Worm (Caenorhabditis elegans) whole organism, late embryonic: Measurements from ENCODE around the gene srbc-66.

Source experiments
- C38D4.7 ChIP-seq: fragments of 200-800 bp; sonication (Bioruptor generic); optimal IDR thresholded peaks from 2 replicates; lab custom pipeline; 2018; ENCODE audit warnings: mild to moderate bottlenecking, missing genetic modification characterization, moderate library complexity, missing compliant biosample characterization
- Y22D7AL.16 ChIP-seq: sonication (generic microtip); optimal IDR thresholded peaks from 2 replicates; lab custom pipeline; 2016; ENCODE audit warnings: missing genetic modification characterization, missing compliant biosample characterization
- ahr-1 ChIP-seq: sonication (generic microtip); optimal IDR thresholded peaks from 2 replicates; lab custom pipeline; 2016; ENCODE audit warnings: missing genetic modification characterization, missing compliant biosample characterization
- ama-1 ChIP-seq: fragments of 150-350 bp; optimal IDR thresholded peaks from 2 replicates; lab custom pipeline; 2014
- ceh-18 ChIP-seq: sonication (generic microtip); optimal IDR thresholded peaks from 2 replicates; lab custom pipeline; 2016; ENCODE audit warnings: missing genetic modification characterization, missing compliant biosample characterization
- ceh-19 ChIP-seq: fragments of 200-800 bp; sonication (Bioruptor generic); optimal IDR thresholded peaks from 2 replicates; lab custom pipeline; 2018; ENCODE audit warnings: mild to moderate bottlenecking, missing genetic modification characterization, missing compliant biosample characterization
- ceh-2 ChIP-seq: sonication (generic microtip); optimal IDR thresholded peaks from 2 replicates; lab custom pipeline; 2016; ENCODE audit warnings: missing genotype, missing genetic modification characterization, missing compliant biosample characterization
- ceh-22 ChIP-seq: sonication (generic microtip); optimal IDR thresholded peaks from 2 replicates; lab custom pipeline; 2017; ENCODE audit warnings: missing biosample characterization, missing genetic modification characterization
- ceh-34 ChIP-seq: sonication (generic microtip); optimal IDR thresholded peaks from 2 replicates; lab custom pipeline; 2016; ENCODE audit warnings: mild to moderate bottlenecking, missing genetic modification characterization, missing compliant biosample characterization
- ceh-45 ChIP-seq: fragments of 200-800 bp; sonication (Bioruptor generic); IDR thresholded peaks from 2 replicates; pipeline ENCODE4 v1.3.6; 2022; ENCODE audit warnings: missing genetic modification reagents, missing genetic modification characterization, missing compliant biosample characterization
- ceh-6 ChIP-seq: fragments of 200-800 bp; sonication (Bioruptor generic); optimal IDR thresholded peaks from 2 replicates; lab custom pipeline; 2018; ENCODE audit warnings: mild to moderate bottlenecking, missing genetic modification characterization, missing compliant biosample characterization
- ceh-9 ChIP-seq: sonication (generic microtip); optimal IDR thresholded peaks from 2 replicates; lab custom pipeline; 2016; ENCODE audit warnings: mild to moderate bottlenecking, missing genetic modification characterization, inconsistent platforms, missing compliant biosample characterization
- elt-2 ChIP-seq: sonication (generic microtip); optimal IDR thresholded peaks from 2 replicates; lab custom pipeline; 2016; ENCODE audit warnings: missing genetic modification reagents, missing genetic modification characterization, missing compliant biosample characterization
- ets-4 ChIP-seq: sonication (generic microtip); optimal IDR thresholded peaks from 2 replicates; lab custom pipeline; 2016; ENCODE audit warnings: missing genetic modification characterization, missing compliant biosample characterization
- eyg-1 ChIP-seq: sonication (generic microtip); optimal IDR thresholded peaks from 2 replicates; lab custom pipeline; 2016; ENCODE audit warnings: missing genotype, missing genetic modification characterization, missing compliant biosample characterization
- fax-1 ChIP-seq: sonication (generic microtip); optimal IDR thresholded peaks from 2 replicates; lab custom pipeline; 2016; ENCODE audit warnings: missing genotype, missing genetic modification characterization, missing compliant biosample characterization
- fkh-10 ChIP-seq: fragments of 150-350 bp; optimal IDR thresholded peaks from 2 replicates; lab custom pipeline; 2014; ENCODE audit warnings: missing biosample characterization, missing genetic modification reagents, missing genetic modification characterization
- fkh-6 ChIP-seq: sonication (generic microtip); optimal IDR thresholded peaks from 2 replicates; lab custom pipeline; 2016; ENCODE audit warnings: missing genetic modification characterization, missing compliant biosample characterization
- hlh-13 ChIP-seq: fragments of 200-800 bp; sonication (Bioruptor generic); optimal IDR thresholded peaks from 2 replicates; lab custom pipeline; 2018; ENCODE audit warnings: mild to moderate bottlenecking, missing genetic modification characterization, missing compliant biosample characterization
- hlh-15 ChIP-seq: sonication (generic microtip); optimal IDR thresholded peaks from 2 replicates; lab custom pipeline; 2016; ENCODE audit warnings: missing genetic modification characterization, missing compliant biosample characterization
- lim-6 ChIP-seq: sonication (generic microtip); optimal IDR thresholded peaks from 2 replicates; lab custom pipeline; 2016; ENCODE audit warnings: missing genetic modification characterization, missing compliant biosample characterization
- lin-11 ChIP-seq: fragments of 200-800 bp; sonication (Bioruptor generic); optimal IDR thresholded peaks from 2 replicates; lab custom pipeline; 2018; ENCODE audit warnings: mild to moderate bottlenecking, missing genetic modification characterization, missing compliant biosample characterization
- madf-2 ChIP-seq: sonication (generic microtip); optimal IDR thresholded peaks from 2 replicates; lab custom pipeline; 2017; ENCODE audit warnings: missing genetic modification characterization, missing compliant biosample characterization
- nfya-1 ChIP-seq: sonication (generic microtip); optimal IDR thresholded peaks from 2 replicates; lab custom pipeline; 2017; ENCODE audit warnings: missing genetic modification characterization, mild to moderate bottlenecking, missing compliant biosample characterization, antibody characterized with exemption, moderate library complexity
- nhr-11 ChIP-seq: fragments of 150-350 bp; optimal IDR thresholded peaks from 2 replicates; lab custom pipeline; 2014; ENCODE audit warnings: missing biosample characterization, missing genetic modification characterization
- nhr-232 ChIP-seq: sonication (generic microtip); optimal IDR thresholded peaks from 2 replicates; lab custom pipeline; 2016; ENCODE audit warnings: missing genetic modification characterization, missing compliant biosample characterization
- odd-2 ChIP-seq: sonication (generic microtip); optimal IDR thresholded peaks from 2 replicates; lab custom pipeline; 2017; ENCODE audit warnings: antibody characterized with exemption, mild to moderate bottlenecking, missing genetic modification characterization, missing compliant biosample characterization
- pag-3 ChIP-seq: sonication (generic microtip); optimal IDR thresholded peaks from 2 replicates; lab custom pipeline; 2016; ENCODE audit warnings: missing compliant biosample characterization, missing genetic modification characterization, borderline replicate concordance
- pat-9 ChIP-seq: fragments of 200-800 bp; sonication (Bioruptor generic); optimal IDR thresholded peaks from 2 replicates; lab custom pipeline; 2018; ENCODE audit warnings: mild to moderate bottlenecking, missing genetic modification characterization, moderate library complexity, missing compliant biosample characterization
- pha-2 ChIP-seq: sonication (generic microtip); optimal IDR thresholded peaks from 2 replicates; lab custom pipeline; 2017; ENCODE audit warnings: mild to moderate bottlenecking, missing genetic modification characterization, missing compliant biosample characterization
- pqm-1 ChIP-seq: sonication (generic microtip); optimal IDR thresholded peaks from 2 replicates; lab custom pipeline; 2016; ENCODE audit warnings: missing genetic modification characterization, missing compliant biosample characterization
- pros-1 ChIP-seq: fragments of 150-350 bp; optimal IDR thresholded peaks from 2 replicates; lab custom pipeline; 2014; ENCODE audit warnings: missing biosample characterization, missing genetic modification reagents, missing genetic modification characterization
- sdc-2 ChIP-seq: sonication (generic microtip); optimal IDR thresholded peaks from 2 replicates; lab custom pipeline; 2016; ENCODE audit warnings: missing genotype, missing genetic modification characterization, missing compliant biosample characterization
- sox-4 ChIP-seq: sonication (generic microtip); optimal IDR thresholded peaks from 2 replicates; lab custom pipeline; 2017; ENCODE audit warnings: mild to moderate bottlenecking, missing genetic modification characterization, inconsistent platforms, missing compliant biosample characterization
- tbx-2 ChIP-seq: sonication (generic microtip); optimal IDR thresholded peaks from 2 replicates; lab custom pipeline; 2016; ENCODE audit warnings: missing genetic modification characterization, missing compliant biosample characterization
- ttx-3 ChIP-seq: sonication (generic microtip); optimal IDR thresholded peaks from 2 replicates; lab custom pipeline; 2016; ENCODE audit warnings: missing genetic modification reagents, missing genetic modification characterization, missing compliant biosample characterization
- unc-3 ChIP-seq, 2 experiments: fragments of 200-800 bp in 1 of 2; sonication (Bioruptor generic) in 1 of 2; sonication (generic microtip) in 1 of 2; conservative IDR thresholded peaks in 1 of 2; optimal IDR thresholded peaks in 1 of 2; 2 replicates each; pipeline versions ENCODE4 v1.3.6 to Lab custom; 2016 to 2022; ENCODE audit warnings: missing compliant biosample characterization in 2 of 2, missing genetic modification characterization in 2 of 2, missing genetic modification reagents in 1 of 2

The srbc-66 gene

DNA sequence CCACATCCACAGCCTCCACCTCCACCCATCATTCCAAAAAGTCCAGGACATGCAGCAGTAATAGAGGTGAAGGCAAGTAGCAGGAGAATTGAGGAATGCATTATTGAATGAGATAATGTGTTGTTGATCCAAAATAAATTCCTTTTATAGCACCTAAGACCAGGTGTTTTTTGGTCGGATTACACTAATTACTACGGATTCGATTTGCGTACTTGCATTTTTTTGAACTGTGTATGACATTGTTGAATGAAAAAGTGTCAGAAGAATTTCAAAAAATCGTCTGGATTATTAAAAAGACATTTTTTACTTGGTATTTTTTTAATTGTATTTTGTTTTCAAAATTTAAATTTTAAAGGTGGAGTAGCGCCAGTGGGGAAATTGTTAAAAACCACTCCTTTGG is 21.3 kb downstream of the srbc-66 start, which contains the start of gene grl-28:
Gene grl-28, minus strand, starts transcription at position 101 of the 400 bp plus-strand sequence.
- no peak for TF ChIP-seq ceh-34
- no peak for TF ChIP-seq elt-2
- TF ChIP-seq hlh-13: no peak
- TF ChIP-seq nhr-11 (tag; lab: Kevin White, UChicago): no peak
- TF ChIP-seq ets-4 (tag; lab: Kevin White, UChicago): no peak
- TF ChIP-seq pqm-1 (tag; lab: Kevin White, UChicago): no peak
- no peak for TF ChIP-seq pat-9 (tag; lab: Kevin White, UChicago)
- no peak for TF ChIP-seq ceh-18 (tag; lab: Kevin White, UChicago)
- TF ChIP-seq pha-2 (tag; lab: Kevin White, UChicago): no peak
- no peak for TF ChIP-seq ahr-1
- TF ChIP-seq ttx-3: no peak
- no peak for TF ChIP-seq pag-3 (tag; lab: Kevin White, UChicago)
- TF ChIP-seq ceh-22 (tag; lab: Kevin White, UChicago): no peak
- no peak for TF ChIP-seq sox-4 (tag; lab: Kevin White, UChicago)
- TF ChIP-seq madf-2 (tag; lab: Kevin White, UChicago): no peak
- TF ChIP-seq tbx-2 (tag; lab: Kevin White, UChicago): no peak
- TF ChIP-seq fkh-10 (GFP tag; lab: Kevin White, UChicago): no peak
- no peak for TF ChIP-seq eyg-1 (tag; lab: Kevin White, UChicago)
- no peak for TF ChIP-seq lim-6 (tag; lab: Kevin White, UChicago)
- TF ChIP-seq hlh-15 (tag; lab: Kevin White, UChicago): no peak

DNA sequence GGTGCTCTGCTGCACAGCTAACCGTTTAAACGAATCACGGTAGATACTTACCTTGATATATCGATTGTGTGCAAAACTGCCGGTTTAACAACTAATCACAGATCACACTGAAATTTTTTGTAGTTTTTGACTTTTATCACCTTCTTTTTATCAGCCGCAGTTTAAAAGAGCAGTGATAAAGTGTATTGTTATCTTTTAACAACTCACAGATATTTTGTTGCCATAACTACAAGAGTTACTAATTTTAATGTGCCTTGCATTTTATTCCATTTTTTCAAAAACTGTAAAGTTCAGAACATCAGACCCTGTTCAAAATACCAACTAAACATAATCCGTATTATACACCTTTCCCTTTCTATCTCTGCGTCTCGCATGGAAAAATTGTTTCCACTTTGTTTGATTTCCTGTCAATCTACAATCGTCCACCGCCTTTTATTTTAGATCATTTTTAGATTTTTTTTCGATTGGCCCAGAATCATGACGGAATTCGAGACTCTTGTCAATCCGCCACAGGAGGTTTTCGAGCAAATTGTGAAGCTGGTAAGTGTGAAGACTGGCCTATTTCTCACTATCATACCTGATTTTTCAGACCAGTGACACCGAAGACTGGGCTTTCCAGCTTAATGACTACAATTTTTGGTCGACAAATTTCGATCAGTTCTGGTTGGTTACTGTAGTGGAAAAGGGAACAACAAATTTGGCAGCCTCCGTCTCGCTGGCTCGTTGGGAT is 22.4 kb downstream of the srbc-66 start, which contains the start of gene T24A6.20:
Gene T24A6.20, plus strand, starts transcription at position 395 of the 730 bp plus-strand sequence.
- TF ChIP-seq lin-11 (tag; lab: Kevin White, UChicago) (no peak), elt-2 (peak; percentile 86), ama-1 (lab: Kevin White, UChicago) (no peak), ceh-6 (no peak), pros-1 (no peak), nfya-1 (no peak), unc-3 (GFP tag; conservative IDR thresholded peaks at IDR 0.05; lab: Robert Waterston, UW) (no peak), unc-3 (tag; optimal IDR thresholded peaks at IDR 0.05; lab: Kevin White, UChicago) (no peak)

DNA sequence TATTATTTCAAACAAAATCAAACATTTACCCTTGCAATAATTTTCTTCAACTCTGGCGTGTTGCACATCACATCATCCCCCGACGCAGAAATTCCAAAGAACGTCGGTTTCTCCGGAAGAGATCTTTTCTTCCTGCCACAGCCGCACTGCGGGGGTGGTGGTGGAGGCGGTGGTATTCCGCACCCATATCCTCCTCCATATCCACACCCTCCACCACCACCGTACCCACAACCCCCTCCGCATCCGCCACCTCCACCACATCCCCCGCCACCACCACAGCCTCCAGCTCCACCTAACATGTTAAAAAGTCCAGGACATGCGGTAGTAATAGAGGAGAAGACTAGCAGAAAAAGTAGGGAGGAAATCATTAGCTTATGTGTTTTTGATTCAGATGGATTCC is 24.4 kb downstream of the srbc-66 start, which contains the start of gene grl-29:
Gene grl-29, minus strand, starts transcription at position 368 of the 400 bp plus-strand sequence.
- TF ChIP-seq ceh-18 (tag; lab: Kevin White, UChicago) (no peak), ceh-19 (GFP tag; lab: Kevin White, UChicago) (no peak), odd-2 (no peak), elt-2 (no peak), C38D4.7 (GFP tag; lab: Kevin White, UChicago) (no peak)
- TF ChIP-seq, all 69 proteins: peak for 0

- TF ChIP-seq nhr-232 (tag; lab: Kevin White, UChicago) (no peak), fkh-6 (tag; lab: Kevin White, UChicago) (no peak), pat-9 (tag; lab: Kevin White, UChicago) (no peak), elt-2 (no peak), hlh-13 (no peak), ceh-45 (no peak), ceh-2 (tag; lab: Kevin White, UChicago) (no peak), fax-1 (tag; lab: Kevin White, UChicago) (no peak), fkh-10 (GFP tag; lab: Kevin White, UChicago) (no peak), ceh-9 (no peak), sdc-2 (tag; lab: Kevin White, UChicago) (no peak), Y22D7AL.16 (tag; lab: Kevin White, UChicago) (no peak)
These were observed 25.5 kb downstream of the srbc-66 start, which contains the start of gene grl-30 for ce11 chrV:3555986-3556385. Gene grl-30 (plus strand): TSS chrV:3556286.
